Worm (Caenorhabditis elegans) whole organism, L2 larva: ENCODE results near the gene F28H7.3.

ENCODE experiments used
- ZK546.5 ChIP-seq: sonication (generic microtip); optimal IDR thresholded peaks from 2 replicates; lab custom pipeline; 2017; ENCODE audit warnings: missing biosample characterization, missing genetic modification characterization
- ceh-82 ChIP-seq: fragments of 150-350 bp; optimal IDR thresholded peaks from 2 replicates; lab custom pipeline; 2014; ENCODE audit warnings: missing biosample characterization, missing genetic modification characterization
- elt-3 ChIP-seq: sonication (generic microtip); optimal IDR thresholded peaks from 2 replicates; lab custom pipeline; 2017; ENCODE audit warnings: missing biosample characterization, missing genetic modification characterization
- fos-1 ChIP-seq: fragments of 150-350 bp; optimal IDR thresholded peaks from 2 replicates; lab custom pipeline; 2014; ENCODE audit warnings: missing biosample characterization, missing genetic modification characterization
- lin-39 ChIP-seq: fragments of 150-350 bp; optimal IDR thresholded peaks from 2 replicates; lab custom pipeline; 2014; ENCODE audit warnings: missing biosample characterization, missing genetic modification reagents, missing genetic modification characterization
- lsy-2 ChIP-seq, 2 experiments: fragments of 150-350 bp in 1 of 2; sonication (generic microtip) in 1 of 2; optimal IDR thresholded peaks; 2 replicates each; lab custom pipeline; 2014 to 2017; ENCODE audit warnings: missing biosample characterization in 2 of 2, missing genetic modification characterization in 2 of 2
- mdl-1 ChIP-seq, 2 experiments: fragments of 150-350 bp in 1 of 2; sonication (generic microtip) in 1 of 2; optimal IDR thresholded peaks; 2 replicates each; lab custom pipeline; 2017; ENCODE audit warnings: missing biosample characterization in 2 of 2, missing genetic modification characterization in 2 of 2
- nhr-12 ChIP-seq: fragments of 150-350 bp; optimal IDR thresholded peaks from 2 replicates; lab custom pipeline; 2014; ENCODE audit warnings: missing biosample characterization, missing genetic modification characterization
- nhr-77 ChIP-seq: fragments of 150-350 bp; optimal IDR thresholded peaks from 2 replicates; lab custom pipeline; 2014; ENCODE audit warnings: missing biosample characterization, missing genetic modification characterization
- peb-1 ChIP-seq: fragments of 150-350 bp; optimal IDR thresholded peaks from 2 replicates; lab custom pipeline; 2014; ENCODE audit warnings: missing biosample characterization, missing genetic modification characterization
- snpc-4 ChIP-seq: fragments of 150-350 bp; optimal IDR thresholded peaks from 2 replicates; lab custom pipeline; 2014; ENCODE audit warnings: missing biosample characterization, missing genetic modification characterization
- zag-1 ChIP-seq: fragments of 150-350 bp; optimal IDR thresholded peaks from 2 replicates; lab custom pipeline; 2014; ENCODE audit warnings: missing biosample characterization, missing genetic modification characterization
- ztf-4 ChIP-seq: fragments of 150-350 bp; optimal IDR thresholded peaks from 2 replicates; lab custom pipeline; 2014; ENCODE audit warnings: missing biosample characterization, missing genetic modification characterization

ce11 chrV:10745034-10745433 lies 5.6 kb downstream of the F28H7.3 start, which contains the start of gene srj-21:
- TF ChIP-seq snpc-4 (tag; lab: Kevin White, UChicago) (no peak), ZK546.5 (tag; lab: Kevin White, UChicago) (no peak), lin-39 (no peak), fos-1 (tag; lab: Kevin White, UChicago) (no peak), nhr-12 (tag; lab: Kevin White, UChicago) (no peak), mdl-1 (tag; optimal IDR thresholded peaks at IDR 0.05; lab: Kevin White, UChicago) (no peak), zag-1 (no peak), peb-1 (tag; lab: Kevin White, UChicago) (no peak), elt-3 (tag; lab: Kevin White, UChicago) (no peak), lsy-2 (tag; optimal IDR thresholded peaks at IDR 0.05; lab: Kevin White, UChicago) (no peak), ztf-4 (tag; lab: Kevin White, UChicago) (no peak), nhr-77 (tag; lab: Kevin White, UChicago) (no peak), ceh-82 (no peak)
